Worm (Caenorhabditis elegans) whole organism, L1 larva: ENCODE data around the gene fbxa-196.

Source experiments
- elt-3 ChIP-seq, 6 experiments: fragments of 150-350 bp in 1 of 6; sonication (generic microtip); optimal IDR thresholded peaks; 2 replicates each; lab custom pipeline; 2017 to 2018; ENCODE audit warnings: missing biosample characterization in 6 of 6, missing genetic modification characterization in 6 of 6, inconsistent platforms in 1 of 6
- mdl-1 ChIP-seq, 2 experiments: fragments of 150-350 bp; optimal IDR thresholded peaks; 2 replicates each; lab custom pipeline; 2014 to 2017; ENCODE audit warnings: missing biosample characterization in 2 of 2, missing genetic modification characterization in 2 of 2, inconsistent platforms in 1 of 2
- nhr-20 ChIP-seq: sonication (generic microtip); optimal IDR thresholded peaks from 2 replicates; lab custom pipeline; 2016; ENCODE audit warnings: mild to moderate bottlenecking, missing genetic modification characterization, missing compliant biosample characterization
- nhr-77 ChIP-seq: fragments of 150-350 bp; optimal IDR thresholded peaks from 2 replicates; lab custom pipeline; 2014; ENCODE audit warnings: missing biosample characterization, missing genetic modification characterization

- no peak for TF ChIP-seq elt-3 (tag; optimal IDR thresholded peaks at IDR 0.05; lab: Kevin White, UChicago)
- TF ChIP-seq nhr-20 (tag; lab: Kevin White, UChicago): no peak
- no peak for TF ChIP-seq mdl-1 (tag; optimal IDR thresholded peaks at IDR 0.05; lab: Kevin White, UChicago)
- no peak for TF ChIP-seq nhr-77 (tag; lab: Kevin White, UChicago)
Measured at ce11 chrV:6414469-6414868, 34.0 kb upstream of the fbxa-196 start.
